Worm (Caenorhabditis elegans) whole organism, L2 larva: ENCODE measurements around the gene C50F4.6.

Experiments used
- C34F6.9 ChIP-seq: fragments of 150-350 bp; optimal IDR thresholded peaks from 2 replicates; lab custom pipeline; 2014; ENCODE audit warnings: missing biosample characterization, missing genetic modification characterization
- F13H6.1 ChIP-seq: sonication (generic microtip); optimal IDR thresholded peaks from 2 replicates; lab custom pipeline; 2016; ENCODE audit warnings: missing genetic modification characterization, missing compliant biosample characterization
- R02D3.7 ChIP-seq: fragments of 150-350 bp; optimal IDR thresholded peaks from 2 replicates; lab custom pipeline; 2014; ENCODE audit warnings: missing biosample characterization, missing genetic modification characterization
- Y55F3AM.14 ChIP-seq: fragments of 200-800 bp; sonication (Bioruptor generic); optimal IDR thresholded peaks from 2 replicates; lab custom pipeline; 2018; ENCODE audit warnings: mild to moderate bottlenecking, missing genetic modification characterization, missing compliant biosample characterization
- ZK546.5 ChIP-seq: sonication (generic microtip); optimal IDR thresholded peaks from 2 replicates; lab custom pipeline; 2017; ENCODE audit warnings: missing biosample characterization, missing genetic modification characterization
- alr-1 ChIP-seq: fragments of 150-350 bp; optimal IDR thresholded peaks from 2 replicates; lab custom pipeline; 2014; ENCODE audit warnings: missing biosample characterization, missing genetic modification characterization
- aly-2 ChIP-seq: fragments of 150-350 bp; optimal IDR thresholded peaks from 2 replicates; lab custom pipeline; 2014; ENCODE audit warnings: missing biosample characterization, missing genetic modification characterization
- ama-1 ChIP-seq: fragments of 150-350 bp; optimal IDR thresholded peaks from 2 replicates; lab custom pipeline; 2018; ENCODE audit warnings: inconsistent platforms
- blmp-1 ChIP-seq: sonication (generic microtip); optimal IDR thresholded peaks from 2 replicates; lab custom pipeline; 2017; ENCODE audit warnings: missing genetic modification characterization, mild to moderate bottlenecking, missing compliant biosample characterization, antibody characterized with exemption, moderate library complexity; ENCODE audit not compliant: insufficient read depth
- ceh-16 ChIP-seq: fragments of 150-350 bp; optimal IDR thresholded peaks from 2 replicates; lab custom pipeline; 2014; ENCODE audit warnings: missing biosample characterization, missing genetic modification characterization
- ceh-82 ChIP-seq: fragments of 150-350 bp; optimal IDR thresholded peaks from 2 replicates; lab custom pipeline; 2014; ENCODE audit warnings: missing biosample characterization, missing genetic modification characterization
- crh-2 ChIP-seq: sonication (generic microtip); optimal IDR thresholded peaks from 2 replicates; lab custom pipeline; 2017; ENCODE audit warnings: missing biosample characterization, missing genetic modification characterization
- dmd-4 ChIP-seq: sonication (generic microtip); optimal IDR thresholded peaks from 2 replicates; lab custom pipeline; 2017; ENCODE audit warnings: missing biosample characterization, missing genetic modification characterization
- egl-27 ChIP-seq: sonication (generic microtip); optimal IDR thresholded peaks from 3 replicates; lab custom pipeline; 2017; ENCODE audit warnings: missing biosample characterization, missing genetic modification reagents, missing genetic modification characterization
- elt-1 ChIP-seq: fragments of 150-350 bp; optimal IDR thresholded peaks from 2 replicates; lab custom pipeline; 2014; ENCODE audit warnings: missing biosample characterization, missing genetic modification characterization
- elt-3 ChIP-seq: sonication (generic microtip); optimal IDR thresholded peaks from 2 replicates; lab custom pipeline; 2017; ENCODE audit warnings: missing biosample characterization, missing genetic modification characterization
- fos-1 ChIP-seq: fragments of 150-350 bp; optimal IDR thresholded peaks from 2 replicates; lab custom pipeline; 2014; ENCODE audit warnings: missing biosample characterization, missing genetic modification characterization
- gmeb-1 ChIP-seq: fragments of 150-350 bp; optimal IDR thresholded peaks from 2 replicates; lab custom pipeline; 2014; ENCODE audit warnings: missing biosample characterization, missing genetic modification characterization
- lin-11 ChIP-seq: fragments of 150-350 bp; sonication (generic microtip); optimal IDR thresholded peaks from 2 replicates; lab custom pipeline; 2014; ENCODE audit warnings: missing biosample characterization, missing genetic modification characterization, inconsistent platforms, mixed read lengths
- lin-13 ChIP-seq: fragments of 150-350 bp; optimal IDR thresholded peaks from 2 replicates; lab custom pipeline; 2014; ENCODE audit warnings: missing biosample characterization, missing genetic modification reagents, missing genetic modification characterization
- lin-39 ChIP-seq: fragments of 150-350 bp; optimal IDR thresholded peaks from 2 replicates; lab custom pipeline; 2014; ENCODE audit warnings: missing biosample characterization, missing genetic modification reagents, missing genetic modification characterization
- lsy-2 ChIP-seq, 2 experiments: fragments of 150-350 bp in 1 of 2; sonication (generic microtip) in 1 of 2; optimal IDR thresholded peaks; 2 replicates each; lab custom pipeline; 2014 to 2017; ENCODE audit warnings: missing biosample characterization in 2 of 2, missing genetic modification characterization in 2 of 2
- mab-5 ChIP-seq: fragments of 150-350 bp; optimal IDR thresholded peaks from 2 replicates; lab custom pipeline; 2014; ENCODE audit warnings: missing biosample characterization, missing genetic modification characterization
- mbf-1 ChIP-seq: sonication (generic microtip); optimal IDR thresholded peaks from 2 replicates; lab custom pipeline; 2017; ENCODE audit warnings: missing biosample characterization, missing genetic modification characterization
- mdl-1 ChIP-seq, 2 experiments: fragments of 150-350 bp in 1 of 2; sonication (generic microtip) in 1 of 2; optimal IDR thresholded peaks; 2 replicates each; lab custom pipeline; 2017; ENCODE audit warnings: missing biosample characterization in 2 of 2, missing genetic modification characterization in 2 of 2
- nhr-10 ChIP-seq: sonication (generic microtip); optimal IDR thresholded peaks from 2 replicates; lab custom pipeline; 2017; ENCODE audit warnings: missing biosample characterization, missing genetic modification characterization
- nhr-11 ChIP-seq: fragments of 150-350 bp; optimal IDR thresholded peaks from 2 replicates; lab custom pipeline; 2014; ENCODE audit warnings: missing biosample characterization, missing genetic modification characterization
- nhr-12 ChIP-seq: fragments of 150-350 bp; optimal IDR thresholded peaks from 2 replicates; lab custom pipeline; 2014; ENCODE audit warnings: missing biosample characterization, missing genetic modification characterization
- nhr-129 ChIP-seq: fragments of 150-350 bp; optimal IDR thresholded peaks from 2 replicates; lab custom pipeline; 2014; ENCODE audit warnings: missing biosample characterization, missing genetic modification characterization
- nhr-21 ChIP-seq: fragments of 150-350 bp; optimal IDR thresholded peaks from 2 replicates; lab custom pipeline; 2014; ENCODE audit warnings: missing biosample characterization, missing genetic modification characterization
- nhr-23 ChIP-seq: fragments of 150-350 bp; optimal IDR thresholded peaks from 2 replicates; lab custom pipeline; 2014; ENCODE audit warnings: missing biosample characterization, missing genetic modification reagents, missing genetic modification characterization
- nhr-237 ChIP-seq: fragments of 150-350 bp; optimal IDR thresholded peaks from 2 replicates; lab custom pipeline; 2014; ENCODE audit warnings: missing biosample characterization, missing genetic modification characterization
- nhr-25 ChIP-seq: fragments of 150-350 bp; sonication (generic microtip); optimal IDR thresholded peaks from 3 replicates; lab custom pipeline; 2014; ENCODE audit warnings: missing biosample characterization, missing genetic modification characterization
- nhr-6 ChIP-seq: fragments of 150-350 bp; optimal IDR thresholded peaks from 2 replicates; lab custom pipeline; 2014; ENCODE audit warnings: missing biosample characterization, missing genetic modification characterization
- nhr-77 ChIP-seq: fragments of 150-350 bp; optimal IDR thresholded peaks from 2 replicates; lab custom pipeline; 2014; ENCODE audit warnings: missing biosample characterization, missing genetic modification characterization
- peb-1 ChIP-seq: fragments of 150-350 bp; optimal IDR thresholded peaks from 2 replicates; lab custom pipeline; 2014; ENCODE audit warnings: missing biosample characterization, missing genetic modification characterization
- sem-4 ChIP-seq: fragments of 150-350 bp; optimal IDR thresholded peaks from 2 replicates; lab custom pipeline; 2014; ENCODE audit warnings: missing biosample characterization, missing genetic modification reagents, missing genetic modification characterization
- skn-1 ChIP-seq: sonication (generic microtip); optimal IDR thresholded peaks from 2 replicates; lab custom pipeline; 2017; ENCODE audit warnings: missing biosample characterization, missing genetic modification characterization
- sma-3 ChIP-seq: sonication (generic microtip); optimal IDR thresholded peaks from 2 replicates; lab custom pipeline; 2016; ENCODE audit warnings: missing genetic modification reagents, missing genetic modification characterization, missing compliant biosample characterization
- sma-9 ChIP-seq, 2 experiments: fragments of 150-350 bp in 1 of 2; sonication (generic microtip) in 1 of 2; optimal IDR thresholded peaks; 2 replicates each; lab custom pipeline; 2014 to 2016; ENCODE audit warnings: missing genetic modification characterization in 2 of 2, mild to moderate bottlenecking in 1 of 2, missing biosample characterization in 1 of 2, missing compliant biosample characterization in 1 of 2, missing genetic modification reagents in 1 of 2, moderate library complexity in 1 of 2
- snpc-4 ChIP-seq: fragments of 150-350 bp; optimal IDR thresholded peaks from 2 replicates; lab custom pipeline; 2014; ENCODE audit warnings: missing biosample characterization, missing genetic modification characterization
- unc-39 ChIP-seq: fragments of 150-350 bp; optimal IDR thresholded peaks from 2 replicates; lab custom pipeline; 2014; ENCODE audit warnings: missing biosample characterization, missing genetic modification characterization
- unc-55 ChIP-seq: fragments of 150-350 bp; sonication (generic microtip); optimal IDR thresholded peaks from 3 replicates; lab custom pipeline; 2014; ENCODE audit warnings: missing biosample characterization, missing genetic modification reagents, missing genetic modification characterization
- unc-62 ChIP-seq: fragments of 150-350 bp; optimal IDR thresholded peaks from 2 replicates; lab custom pipeline; 2014; ENCODE audit warnings: missing biosample characterization, missing genetic modification reagents, missing genetic modification characterization
- zag-1 ChIP-seq: fragments of 150-350 bp; optimal IDR thresholded peaks from 2 replicates; lab custom pipeline; 2014; ENCODE audit warnings: missing biosample characterization, missing genetic modification characterization
- ztf-1 ChIP-seq: fragments of 200-800 bp; sonication (Bioruptor generic); conservative IDR thresholded peaks from 2 replicates; pipeline ENCODE4 v1.3.6; 2022; ENCODE audit warnings: missing genetic modification characterization, missing compliant biosample characterization
- ztf-11 ChIP-seq: sonication (generic microtip); optimal IDR thresholded peaks from 2 replicates; lab custom pipeline; 2017; ENCODE audit warnings: missing biosample characterization, missing genetic modification characterization
- ztf-4 ChIP-seq: fragments of 150-350 bp; optimal IDR thresholded peaks from 2 replicates; lab custom pipeline; 2014; ENCODE audit warnings: missing biosample characterization, missing genetic modification characterization

C50F4.6 gene

DNA sequence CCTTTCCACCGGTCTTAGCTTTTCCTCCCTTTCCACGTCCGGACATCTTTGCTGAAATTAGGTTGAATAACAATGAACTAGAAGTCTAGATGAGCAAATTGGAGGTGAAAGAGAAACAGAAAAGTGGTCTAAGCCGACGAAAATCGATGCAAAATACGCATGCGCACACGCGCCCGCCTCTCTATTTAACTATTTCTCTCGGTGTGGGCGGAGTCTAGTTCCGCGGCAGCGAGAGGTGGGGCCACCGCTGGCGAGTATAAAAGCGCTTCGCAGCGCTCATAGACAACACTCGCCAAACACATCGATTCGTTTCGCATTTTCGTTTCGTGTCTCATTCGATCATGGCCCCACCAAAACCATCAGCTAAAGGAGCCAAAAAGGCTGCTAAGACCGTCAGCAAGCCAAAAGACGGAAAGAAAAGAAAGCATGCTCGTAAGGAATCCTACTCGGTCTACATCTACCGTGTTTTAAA, 618 bp upstream of the C50F4.6 start, which contains the start of the genes his-35 and his-41:
TSS of gene his-35 (minus strand) at position 51 of the 472 bp plus-strand sequence.
TSS of gene his-41 (plus strand) at position 299 of the 472 bp plus-strand sequence.
- TF ChIP-seq zag-1 (tag; lab: Kevin White, UChicago) (no peak), C34F6.9 (tag; lab: Kevin White, UChicago) (peak; percentile 74), sma-3 (GFP tag; lab: Kevin White, UChicago) (peak; percentile 50), sem-4 (tag; lab: Kevin White, UChicago) (no peak), unc-62 (GFP tag; lab: Kevin White, UChicago) (no peak), mdl-1 (tag; optimal IDR thresholded peaks at IDR 0.05; lab: Kevin White, UChicago) (peak in 1 of 2 experiments; percentile 31), nhr-11 (no peak), nhr-21 (tag; lab: Kevin White, UChicago) (peak; percentile 11), R02D3.7 (tag; lab: Kevin White, UChicago) (no peak), gmeb-1 (tag; lab: Kevin White, UChicago) (peak; percentile 53), nhr-237 (tag; lab: Kevin White, UChicago) (no peak), ama-1 (peak; percentile 77), aly-2 (no peak), lin-11 (tag; lab: Kevin White, UChicago) (peak; percentile 35), peb-1 (no peak), ceh-16 (tag; lab: Kevin White, UChicago) (no peak), crh-2 (tag; lab: Kevin White, UChicago) (peak; percentile 51), unc-55 (GFP tag; lab: Kevin White, UChicago) (peak; percentile 15), unc-39 (tag; lab: Kevin White, UChicago) (no peak), dmd-4 (tag; lab: Kevin White, UChicago) (no peak), ZK546.5 (no peak), skn-1 (tag; lab: Kevin White, UChicago) (no peak), nhr-10 (no peak), elt-1 (tag; lab: Kevin White, UChicago) (no peak), ztf-4 (no peak), snpc-4 (tag; lab: Kevin White, UChicago) (no peak), alr-1 (tag; lab: Kevin White, UChicago) (no peak), ztf-1 (GFP tag; lab: Robert Waterston, UW) (no peak), F13H6.1 (peak; percentile 62), egl-27 (tag; lab: Kevin White, UChicago) (no peak), ztf-11 (tag; lab: Kevin White, UChicago) (no peak), mab-5 (no peak), mbf-1 (tag; lab: Kevin White, UChicago) (no peak), lsy-2 (tag; optimal IDR thresholded peaks at IDR 0.05; lab: Kevin White, UChicago) (peak; percentile 38 to 51), nhr-6 (tag; lab: Kevin White, UChicago) (no peak), sma-9 (GFP tag; optimal IDR thresholded peaks at IDR 0.05; lab: Kevin White, UChicago) (peak; percentile 37), sma-9 (tag; optimal IDR thresholded peaks at IDR 0.05; lab: Kevin White, UChicago) (no peak), nhr-129 (no peak), lin-13 (GFP tag; lab: Kevin White, UChicago) (peak; percentile 15), ceh-82 (tag; lab: Kevin White, UChicago) (no peak), fos-1 (tag; lab: Kevin White, UChicago) (peak; percentile 48), nhr-77 (no peak)

DNA sequence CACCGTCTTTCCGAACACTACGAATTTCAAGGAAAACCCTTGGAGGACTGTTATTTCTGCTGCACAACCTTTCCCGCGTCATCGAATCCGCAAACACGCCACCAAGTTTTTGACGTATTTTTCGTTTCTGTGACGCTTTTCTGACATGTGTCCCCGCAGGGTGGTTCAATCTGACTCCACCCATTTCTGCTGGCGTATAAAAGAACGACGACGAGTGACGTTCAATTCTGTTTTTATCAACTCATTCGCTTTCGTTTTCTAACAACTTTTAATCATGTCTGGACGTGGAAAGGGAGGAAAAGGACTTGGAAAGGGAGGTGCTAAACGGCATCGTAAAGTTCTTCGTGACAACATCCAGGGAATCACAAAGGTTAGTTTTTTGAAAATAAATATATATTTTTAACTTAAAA, 973 bp downstream of the C50F4.6 start, which contains the start of gene his-37:
TSS of gene his-37 (plus strand) at position 246 of the 410 bp plus-strand sequence.
- TF ChIP-seq elt-3 (tag; lab: Kevin White, UChicago) = no peak
- peak; percentile 96 for TF ChIP-seq egl-27 (tag; lab: Kevin White, UChicago)
- TF ChIP-seq alr-1 (tag; lab: Kevin White, UChicago) = no peak
- peak; percentile 68 for TF ChIP-seq lin-39 (tag; lab: Kevin White, UChicago)
- peak; percentile 98 for TF ChIP-seq zag-1 (tag; lab: Kevin White, UChicago)
- peak; percentile 90 to 92 for TF ChIP-seq mdl-1 (tag; optimal IDR thresholded peaks at IDR 0.05; lab: Kevin White, UChicago)
- TF ChIP-seq F13H6.1 = peak; percentile 98
- TF ChIP-seq snpc-4 (tag; lab: Kevin White, UChicago) = peak; percentile 93
- TF ChIP-seq nhr-21 (tag; lab: Kevin White, UChicago) = peak; percentile 99
- TF ChIP-seq Y55F3AM.14 = peak; percentile 98
- no peak for TF ChIP-seq peb-1
- peak; percentile 94 to 97 for TF ChIP-seq lsy-2 (tag; optimal IDR thresholded peaks at IDR 0.05; lab: Kevin White, UChicago)
- TF ChIP-seq gmeb-1 (tag; lab: Kevin White, UChicago) = peak; percentile 95
- TF ChIP-seq nhr-77 = peak; percentile 92
- peak; percentile 91 for TF ChIP-seq skn-1 (tag; lab: Kevin White, UChicago)
- peak; percentile 95 for TF ChIP-seq blmp-1 (tag; lab: Kevin White, UChicago)
- TF ChIP-seq ceh-82 (tag; lab: Kevin White, UChicago) = peak; percentile 88
- TF ChIP-seq ztf-4 = peak; percentile 98
- TF ChIP-seq ztf-1 (GFP tag; lab: Robert Waterston, UW) = no peak
- TF ChIP-seq fos-1 (tag; lab: Kevin White, UChicago) = peak; percentile 100
- no peak for TF ChIP-seq nhr-23 (tag; lab: Kevin White, UChicago)
- TF ChIP-seq sma-3 (GFP tag; lab: Kevin White, UChicago) = peak; percentile 100
- TF ChIP-seq nhr-25 (tag; lab: Kevin White, UChicago) = peak; percentile 99
- peak; percentile 80 for TF ChIP-seq ZK546.5
- TF ChIP-seq ama-1 = peak; percentile 89
- TF ChIP-seq aly-2 = no peak
- TF ChIP-seq crh-2 (tag; lab: Kevin White, UChicago) = peak; percentile 100
- TF ChIP-seq lin-13 (GFP tag; lab: Kevin White, UChicago) = peak; percentile 98
- TF ChIP-seq ztf-11 (tag; lab: Kevin White, UChicago) = peak; percentile 38
- peak; percentile 72 for TF ChIP-seq R02D3.7 (tag; lab: Kevin White, UChicago)
- TF ChIP-seq mab-5 = peak; percentile 94
- peak; percentile 66 for TF ChIP-seq dmd-4 (tag; lab: Kevin White, UChicago)
- TF ChIP-seq unc-62 (GFP tag; lab: Kevin White, UChicago) = peak; percentile 92
- peak; percentile 71 for TF ChIP-seq nhr-12 (tag; lab: Kevin White, UChicago)
- TF ChIP-seq ceh-16 (tag; lab: Kevin White, UChicago) = peak; percentile 93
